Worm (Caenorhabditis elegans): ENCODE results near the gene Y39A1A.22.

DNA sequence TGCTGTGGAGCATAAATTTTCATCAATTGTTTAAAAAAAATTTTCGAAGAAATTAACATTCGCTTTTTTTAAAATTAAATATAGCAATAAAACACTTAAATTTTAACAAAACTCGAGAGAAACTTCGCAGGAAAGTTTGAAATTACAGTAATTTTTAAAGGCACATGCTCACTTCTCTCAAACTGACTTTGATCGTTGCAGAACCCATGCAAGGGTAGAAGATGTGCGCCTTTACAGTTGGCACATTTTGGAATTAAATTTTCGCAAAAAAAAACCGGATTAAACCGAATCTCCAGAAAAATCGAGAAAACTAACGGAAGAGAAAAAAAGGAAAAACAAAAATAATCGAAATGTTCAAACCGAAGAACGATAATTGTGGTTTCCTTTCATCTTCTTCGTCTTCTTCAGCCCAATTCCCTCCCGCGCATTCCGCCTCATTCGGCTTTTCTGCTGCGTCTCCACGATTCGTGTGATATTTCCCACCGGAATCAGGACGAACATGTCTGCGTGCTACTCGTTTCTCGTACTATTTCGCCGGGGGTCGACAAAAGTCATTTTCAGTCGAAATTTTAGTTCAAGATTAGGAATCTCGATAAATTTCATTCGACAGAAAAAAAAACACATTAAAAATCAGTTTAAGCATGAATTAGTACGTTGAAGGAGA lies 29.6 kb upstream of the Y39A1A.22 start:
- no peak for TF ChIP-seq F13C5.2 (tag; optimal IDR thresholded peaks at IDR 0.05)
- no peak for TF ChIP-seq hmg-4 (GFP tag; optimal IDR thresholded peaks at IDR 0.05)
- TF ChIP-seq B0310.2 (tag; optimal IDR thresholded peaks at IDR 0.05) = no peak
- TF ChIP-seq hnd-1 (tag; optimal IDR thresholded peaks at IDR 0.05) = no peak
